Worm (Caenorhabditis elegans): Measurements from ENCODE around the gene sri-65.

The sri-65 gene

ce11 chrV:16406357-16406756 is 18.2 kb upstream of the sri-65 start:
- TF ChIP-seq R02D3.7 (tag; optimal IDR thresholded peaks at IDR 0.05) = no peak
- no peak for TF ChIP-seq unc-62 (GFP tag; optimal IDR thresholded peaks at IDR 0.05)
- TF ChIP-seq nhr-11 (tag; optimal IDR thresholded peaks at IDR 0.05) = no peak
- no peak for TF ChIP-seq nhr-237 (tag; optimal IDR thresholded peaks at IDR 0.05)
- TF ChIP-seq hmg-11 (tag; optimal IDR thresholded peaks at IDR 0.05) = no peak
- TF ChIP-seq lin-15B (tag; optimal IDR thresholded peaks at IDR 0.05) = no peak
- TF ChIP-seq mdl-1 (tag; optimal IDR thresholded peaks at IDR 0.05) = no peak
- no peak for TF ChIP-seq nfya-1 (tag; optimal IDR thresholded peaks at IDR 0.05; ENCODE audit: insufficient read depth)

ce11 chrV:16405366-16405765 is 17.2 kb upstream of the sri-65 start:
- no peak for TF ChIP-seq elt-1 (tag; optimal IDR thresholded peaks at IDR 0.05)
- no peak for TF ChIP-seq unc-62 (GFP tag; optimal IDR thresholded peaks at IDR 0.05)
- TF ChIP-seq R02D3.7 (tag; optimal IDR thresholded peaks at IDR 0.05) = no peak
- TF ChIP-seq ztf-4 (tag; optimal IDR thresholded peaks at IDR 0.05) = no peak
- no peak for TF ChIP-seq nhr-11 (tag; optimal IDR thresholded peaks at IDR 0.05)
- no peak for TF ChIP-seq zag-1 (tag; optimal IDR thresholded peaks at IDR 0.05)
- TF ChIP-seq mml-1 (tag; optimal IDR thresholded peaks at IDR 0.05) = no peak
- no peak for TF ChIP-seq ZK546.5 (tag; optimal IDR thresholded peaks at IDR 0.05)
- TF ChIP-seq elt-2 (tag; optimal IDR thresholded peaks at IDR 0.05) = no peak
- no peak for TF ChIP-seq ama-1 (optimal IDR thresholded peaks at IDR 0.05)
- TF ChIP-seq nhr-12 (tag; optimal IDR thresholded peaks at IDR 0.05) = no peak
- no peak for TF ChIP-seq fkh-10 (GFP tag; optimal IDR thresholded peaks at IDR 0.05)
- no peak for TF ChIP-seq ceh-28 (tag; optimal IDR thresholded peaks at IDR 0.05)

- TF ChIP-seq fkh-10 (GFP tag; optimal IDR thresholded peaks at IDR 0.05) (no peak), fkh-2 (tag; optimal IDR thresholded peaks at IDR 0.05) (no peak), ceh-82 (tag; optimal IDR thresholded peaks at IDR 0.05) (no peak), egl-27 (tag; optimal IDR thresholded peaks at IDR 0.05) (no peak), pqm-1 (tag; optimal IDR thresholded peaks at IDR 0.05) (no peak), zag-1 (tag; optimal IDR thresholded peaks at IDR 0.05) (no peak), hmg-11 (tag; optimal IDR thresholded peaks at IDR 0.05) (no peak), lsy-12 (tag; optimal IDR thresholded peaks at IDR 0.05) (no peak), elt-2 (tag; optimal IDR thresholded peaks at IDR 0.05) (no peak), R02D3.7 (tag; optimal IDR thresholded peaks at IDR 0.05) (no peak), elt-3 (tag; optimal IDR thresholded peaks at IDR 0.05) (no peak), nhr-12 (tag; optimal IDR thresholded peaks at IDR 0.05) (no peak), lin-15B (tag; optimal IDR thresholded peaks at IDR 0.05) (no peak), ceh-9 (tag; optimal IDR thresholded peaks at IDR 0.05) (no peak), nhr-67 (tag; optimal IDR thresholded peaks at IDR 0.05) (no peak), ZK546.5 (tag; optimal IDR thresholded peaks at IDR 0.05) (no peak), lin-39 (tag; optimal IDR thresholded peaks at IDR 0.05) (no peak)
Measured at ce11 chrV:16403974-16404373, 15.8 kb upstream of the sri-65 start, which contains the start of gene syp-1. Gene syp-1 (plus strand): TSS chrV:16404274.

- TF ChIP-seq aly-2 (tag; optimal IDR thresholded peaks at IDR 0.05) (no peak), hmg-11 (tag; optimal IDR thresholded peaks at IDR 0.05) (peak; percentile 63), mdl-1 (tag; optimal IDR thresholded peaks at IDR 0.05) (no peak), pqm-1 (tag; optimal IDR thresholded peaks at IDR 0.05) (peak; percentile 26), snpc-4 (tag; optimal IDR thresholded peaks at IDR 0.05) (peak; percentile 88), ceh-9 (tag; optimal IDR thresholded peaks at IDR 0.05) (no peak), ceh-16 (tag; optimal IDR thresholded peaks at IDR 0.05) (no peak), fkh-10 (GFP tag; optimal IDR thresholded peaks at IDR 0.05) (peak; percentile 14), egl-5 (tag; optimal IDR thresholded peaks at IDR 0.05) (no peak), elt-1 (tag; optimal IDR thresholded peaks at IDR 0.05) (peak; percentile 17), lin-15B (tag; optimal IDR thresholded peaks at IDR 0.05) (peak; percentile 76), elt-2 (tag; optimal IDR thresholded peaks at IDR 0.05) (peak; percentile 41), jun-1 (tag; optimal IDR thresholded peaks at IDR 0.05) (no peak), ceh-28 (tag; optimal IDR thresholded peaks at IDR 0.05) (peak; percentile 16), nhr-237 (tag; optimal IDR thresholded peaks at IDR 0.05) (no peak), pha-4 (tag; optimal IDR thresholded peaks at IDR 0.05) (peak; percentile 73), lsy-12 (tag; optimal IDR thresholded peaks at IDR 0.05) (peak; percentile 73), unc-62 (GFP tag; optimal IDR thresholded peaks at IDR 0.05) (no peak), nhr-23 (tag; optimal IDR thresholded peaks at IDR 0.05) (peak; percentile 81), R02D3.7 (tag; optimal IDR thresholded peaks at IDR 0.05) (peak; percentile 59), nhr-76 (tag; optimal IDR thresholded peaks at IDR 0.05) (no peak), nhr-77 (tag; optimal IDR thresholded peaks at IDR 0.05) (no peak), nhr-43 (tag; optimal IDR thresholded peaks at IDR 0.05; ENCODE audit: poor library complexity, severe bottlenecking) (peak; percentile 90), lin-39 (tag; optimal IDR thresholded peaks at IDR 0.05) (peak; percentile 65), nfya-1 (tag; optimal IDR thresholded peaks at IDR 0.05; ENCODE audit: insufficient read depth) (peak; percentile 83), nhr-25 (tag; optimal IDR thresholded peaks at IDR 0.05) (peak; percentile 45), skn-1 (tag; optimal IDR thresholded peaks at IDR 0.05) (peak; percentile 29), nhr-12 (tag; optimal IDR thresholded peaks at IDR 0.05) (no peak), ceh-82 (tag; optimal IDR thresholded peaks at IDR 0.05) (no peak), fos-1 (tag; optimal IDR thresholded peaks at IDR 0.05) (no peak)
Measured at ce11 chrV:16401519-16401918, 13.4 kb upstream of the sri-65 start, which contains the start of gene F13A7.14. Gene F13A7.14 (plus strand): TSS chrV:16401891.

All from whole organism, L3 larva.